Fruit fly (Drosophila melanogaster) whole organism, pupa: ENCODE data around the gene CG14625.

Experiments
- CG13204 ChIP-seq: fragments of 200-800 bp; sonication (Bioruptor generic); optimal IDR thresholded peaks from 2 replicates; lab custom pipeline; 2018; ENCODE audit warnings: missing biosample characterization, mild to moderate bottlenecking, missing genetic modification characterization, moderate library complexity
- CG15710 ChIP-seq: fragments of 200-800 bp; sonication (Bioruptor generic); optimal IDR thresholded peaks from 2 replicates; lab custom pipeline; 2018; ENCODE audit warnings: missing biosample characterization, mild to moderate bottlenecking, missing genetic modification characterization, moderate library complexity
- CG32121 ChIP-seq: fragments of 200-800 bp; sonication (Bioruptor generic); IDR thresholded peaks from 2 replicates; pipeline ENCODE4 v1.3.6; 2022; ENCODE audit warnings: missing biosample characterization, missing genetic modification characterization
- Ets98B ChIP-seq: fragments of 200-800 bp; sonication (Bioruptor generic); IDR thresholded peaks from 2 replicates; pipeline ENCODE4 v1.3.6; 2022; ENCODE audit warnings: missing biosample characterization, missing genetic modification characterization
- Snoo ChIP-seq: fragments of 200-800 bp; sonication (Bioruptor generic); optimal IDR thresholded peaks from 3 replicates; lab custom pipeline; 2017; ENCODE audit warnings: missing biosample characterization, mild to moderate bottlenecking, missing genetic modification characterization, inconsistent platforms

- TF ChIP-seq CG15710 (tag; lab: Kevin White, UChicago) (no peak), CG13204 (GFP tag; lab: Kevin White, UChicago) (no peak), CG32121 (no peak), Ets98B (GFP tag; lab: Robert Waterston, UW) (no peak), Snoo (no peak)
Measured at dm6 chrX:1249612-1250011, 50.3 kb downstream of the CG14625 start.
